Worm (Caenorhabditis elegans): ENCODE measurements around the gene K09C8.9.

Gene K09C8.9

DNA sequence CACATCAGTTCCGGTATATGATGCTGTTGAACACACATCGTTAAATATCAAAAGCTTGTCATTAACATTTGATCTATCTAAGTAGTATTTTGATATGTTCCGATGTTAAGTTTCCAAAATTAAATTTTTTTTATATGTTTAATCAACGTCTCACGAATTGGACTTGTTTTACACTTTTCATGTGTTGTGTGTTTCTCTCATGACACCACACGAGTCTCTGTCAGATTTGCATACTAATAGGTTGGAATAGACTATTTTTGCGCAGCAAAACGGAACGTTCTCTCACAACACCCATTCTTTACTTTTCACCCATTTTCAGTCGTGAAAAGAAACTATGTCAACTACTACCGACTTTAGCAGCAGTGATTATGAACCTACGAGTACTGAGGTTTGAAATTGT, 3.0 kb upstream of the K09C8.9 start, which contains the start of gene K09C8.8:
TSS of gene K09C8.8 (plus strand) at position 301 of the 400 bp plus-strand sequence.
- TF ChIP-seq pros-1 (tag; optimal IDR thresholded peaks at IDR 0.05), result no peak
- no peak for TF ChIP-seq pat-9 (tag; optimal IDR thresholded peaks at IDR 0.05)
- TF ChIP-seq tbx-7 (tag; optimal IDR thresholded peaks at IDR 0.05), result no peak
- no peak for TF ChIP-seq unc-42 (tag; optimal IDR thresholded peaks at IDR 0.05)
- no peak for TF ChIP-seq unc-3 (GFP tag; conservative IDR thresholded peaks at IDR 0.05)
- no peak for TF ChIP-seq unc-3 (tag; optimal IDR thresholded peaks at IDR 0.05)
- TF ChIP-seq ceh-19 (GFP tag; optimal IDR thresholded peaks at IDR 0.05), result no peak
- TF ChIP-seq sdc-2 (tag; optimal IDR thresholded peaks at IDR 0.05), result no peak
- no peak for TF ChIP-seq ceh-22 (tag; optimal IDR thresholded peaks at IDR 0.05)
- no peak for TF ChIP-seq nhr-232 (tag; optimal IDR thresholded peaks at IDR 0.05)
- TF ChIP-seq hlh-6 (tag; optimal IDR thresholded peaks at IDR 0.05), result no peak
- TF ChIP-seq F13H6.1 (tag; optimal IDR thresholded peaks at IDR 0.05), result no peak
- TF ChIP-seq ceh-18 (tag; optimal IDR thresholded peaks at IDR 0.05), result no peak
- TF ChIP-seq lin-11 (tag; optimal IDR thresholded peaks at IDR 0.05), result no peak
- no peak for TF ChIP-seq ceh-48 (tag; optimal IDR thresholded peaks at IDR 0.05)

DNA sequence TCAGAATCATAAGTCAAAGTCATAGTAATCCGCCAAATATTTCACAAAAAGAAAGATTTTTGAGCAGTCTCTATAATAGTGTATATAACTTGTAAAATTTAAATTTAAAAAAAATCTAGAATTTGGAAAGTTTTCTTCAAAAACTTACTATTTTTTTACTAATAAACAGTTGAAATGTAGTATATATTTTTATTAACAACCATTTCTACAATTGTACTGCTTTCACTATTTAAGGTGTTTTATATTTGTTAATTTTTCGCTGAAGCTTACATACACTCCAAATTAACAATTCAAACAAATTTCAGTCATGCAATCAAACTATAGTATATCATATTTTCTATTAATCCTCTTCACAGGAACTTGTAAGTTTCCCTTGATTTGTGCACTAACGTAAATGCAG, 1.3 kb downstream of the K09C8.9 start, which contains the start of gene lge-1:
TSS of gene lge-1 (plus strand) at position 301 of the 400 bp plus-strand sequence.
- TF ChIP-seq pqm-1 (tag; optimal IDR thresholded peaks at IDR 0.05), result no peak
- no peak for TF ChIP-seq elt-4 (tag; optimal IDR thresholded peaks at IDR 0.05)
- no peak for TF ChIP-seq tbx-2 (tag; optimal IDR thresholded peaks at IDR 0.05)
- no peak for TF ChIP-seq ceh-6 (GFP tag; optimal IDR thresholded peaks at IDR 0.05)
- TF ChIP-seq ceh-14 (tag; optimal IDR thresholded peaks at IDR 0.05), result no peak
- TF ChIP-seq odd-2 (tag; optimal IDR thresholded peaks at IDR 0.05), result no peak
- no peak for TF ChIP-seq hlh-15 (tag; optimal IDR thresholded peaks at IDR 0.05)
- no peak for TF ChIP-seq ceh-34 (tag; optimal IDR thresholded peaks at IDR 0.05)
- no peak for TF ChIP-seq ceh-30 (tag; optimal IDR thresholded peaks at IDR 0.05)
- TF ChIP-seq sox-2 (GFP tag; IDR thresholded peaks at IDR 0.05), result no peak
- no peak for TF ChIP-seq pag-3 (tag; optimal IDR thresholded peaks at IDR 0.05; ENCODE audit: borderline replicate concordance)
- no peak for TF ChIP-seq K02D7.2 (tag; optimal IDR thresholded peaks at IDR 0.05)
- TF ChIP-seq ceh-19 (GFP tag; optimal IDR thresholded peaks at IDR 0.05), result no peak
- TF ChIP-seq che-1 (tag; optimal IDR thresholded peaks at IDR 0.05), result no peak
- TF ChIP-seq unc-3 (GFP tag; conservative IDR thresholded peaks at IDR 0.05), result no peak
- TF ChIP-seq unc-3 (tag; optimal IDR thresholded peaks at IDR 0.05), result no peak
- TF ChIP-seq pax-1 (tag; optimal IDR thresholded peaks at IDR 0.05), result no peak

DNA sequence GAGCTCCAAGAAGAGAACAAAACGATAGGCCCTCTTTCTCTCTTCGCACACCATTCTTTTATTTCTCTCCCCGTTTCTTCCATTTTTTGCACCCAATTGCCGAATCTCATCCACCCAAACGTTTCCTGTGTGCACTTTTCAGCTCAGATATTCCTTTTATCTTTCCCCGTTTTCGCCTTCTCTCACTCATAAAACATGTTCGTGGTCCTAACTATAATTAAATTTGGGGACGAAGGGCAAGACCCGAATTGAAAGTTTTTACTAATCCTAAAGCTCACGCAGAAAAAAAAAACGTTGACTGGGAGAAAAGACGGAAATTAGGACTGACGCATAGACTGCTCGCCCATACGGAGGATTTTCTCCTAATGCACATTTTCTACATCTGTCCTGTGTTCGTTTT, 2.1 kb downstream of the K09C8.9 start:
- TF ChIP-seq sox-4 (tag; optimal IDR thresholded peaks at IDR 0.05) (no peak), pat-9 (tag; optimal IDR thresholded peaks at IDR 0.05) (no peak), unc-42 (tag; optimal IDR thresholded peaks at IDR 0.05) (peak; percentile 60), madf-2 (tag; optimal IDR thresholded peaks at IDR 0.05) (no peak), npax-4 (tag; optimal IDR thresholded peaks at IDR 0.05) (no peak), C38D4.7 (GFP tag; optimal IDR thresholded peaks at IDR 0.05) (no peak), pax-1 (tag; optimal IDR thresholded peaks at IDR 0.05) (no peak)

DNA sequence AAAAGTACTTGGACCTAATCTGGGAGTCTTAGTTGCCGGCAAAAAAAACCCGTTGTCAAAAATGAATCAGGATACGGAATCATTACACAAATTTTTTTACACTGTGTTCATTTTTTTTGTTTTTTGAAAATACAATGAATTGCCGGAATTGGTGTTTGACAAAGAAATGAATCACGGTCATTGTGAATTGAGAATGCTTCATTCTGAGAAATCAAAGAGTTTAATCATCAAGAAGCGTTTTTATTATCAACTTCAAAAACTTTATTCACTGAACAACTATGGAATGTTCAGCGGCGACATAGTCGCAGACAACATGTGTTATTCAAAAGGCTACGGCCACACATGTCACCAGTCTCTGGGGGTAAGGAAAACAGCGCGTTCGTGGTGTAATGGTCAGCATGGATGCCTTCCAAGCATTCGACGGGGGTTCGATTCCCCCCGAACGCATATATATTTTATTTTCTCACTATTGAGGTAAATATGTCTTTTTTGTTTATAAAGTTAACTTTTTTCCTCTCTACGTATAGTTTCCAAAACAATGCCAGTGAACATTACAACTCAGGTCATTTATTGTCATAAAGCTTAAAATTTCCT, 4.0 kb downstream of the K09C8.9 start, which contains the start of gene nas-10:
TSS of gene nas-10 (minus strand) at position 51 of the 594 bp plus-strand sequence.
- TF ChIP-seq ttx-3 (tag; optimal IDR thresholded peaks at IDR 0.05), result peak; percentile 88
- no peak for TF ChIP-seq fkh-10 (GFP tag; optimal IDR thresholded peaks at IDR 0.05)
- TF ChIP-seq hlh-6 (tag; optimal IDR thresholded peaks at IDR 0.05), result peak; percentile 70
- peak; percentile 40 for TF ChIP-seq dve-1 (tag; optimal IDR thresholded peaks at IDR 0.05)
- peak; percentile 71 for TF ChIP-seq ceh-48 (tag; optimal IDR thresholded peaks at IDR 0.05)
- TF ChIP-seq elt-2 (tag; optimal IDR thresholded peaks at IDR 0.05), result peak; percentile 84
- peak; percentile 85 for TF ChIP-seq ztf-16 (tag; optimal IDR thresholded peaks at IDR 0.05)
- TF ChIP-seq hlh-13 (GFP tag; optimal IDR thresholded peaks at IDR 0.05), result peak; percentile 64
- peak; percentile 43 for TF ChIP-seq hlh-30 (tag; optimal IDR thresholded peaks at IDR 0.05; ENCODE audit: insufficient read depth)
- TF ChIP-seq gmeb-2 (tag; optimal IDR thresholded peaks at IDR 0.05), result peak; percentile 83
- TF ChIP-seq madf-2 (tag; optimal IDR thresholded peaks at IDR 0.05), result peak; percentile 77
- no peak for TF ChIP-seq mec-3 (tag; optimal IDR thresholded peaks at IDR 0.05; ENCODE audit: borderline replicate concordance)
- TF ChIP-seq pros-1 (tag; optimal IDR thresholded peaks at IDR 0.05), result no peak
- peak; percentile 58 for TF ChIP-seq hlh-15 (tag; optimal IDR thresholded peaks at IDR 0.05)
- TF ChIP-seq rnt-1 (tag; optimal IDR thresholded peaks at IDR 0.05), result peak; percentile 33
- TF ChIP-seq F13H6.1 (tag; optimal IDR thresholded peaks at IDR 0.05), result peak; percentile 55
- TF ChIP-seq ahr-1 (tag; optimal IDR thresholded peaks at IDR 0.05), result peak; percentile 39
- peak; percentile 75 for TF ChIP-seq ceh-9 (tag; optimal IDR thresholded peaks at IDR 0.05)
- peak; percentile 67 for TF ChIP-seq T23F11.4 (GFP tag; optimal IDR thresholded peaks at IDR 0.05)
- TF ChIP-seq nhr-232 (tag; optimal IDR thresholded peaks at IDR 0.05), result peak; percentile 70
- peak; percentile 83 for TF ChIP-seq sox-4 (tag; optimal IDR thresholded peaks at IDR 0.05)
- no peak for TF ChIP-seq ama-1 (optimal IDR thresholded peaks at IDR 0.05)
